Worm (Caenorhabditis elegans): ENCODE data around the gene F41E6.5.

DNA sequence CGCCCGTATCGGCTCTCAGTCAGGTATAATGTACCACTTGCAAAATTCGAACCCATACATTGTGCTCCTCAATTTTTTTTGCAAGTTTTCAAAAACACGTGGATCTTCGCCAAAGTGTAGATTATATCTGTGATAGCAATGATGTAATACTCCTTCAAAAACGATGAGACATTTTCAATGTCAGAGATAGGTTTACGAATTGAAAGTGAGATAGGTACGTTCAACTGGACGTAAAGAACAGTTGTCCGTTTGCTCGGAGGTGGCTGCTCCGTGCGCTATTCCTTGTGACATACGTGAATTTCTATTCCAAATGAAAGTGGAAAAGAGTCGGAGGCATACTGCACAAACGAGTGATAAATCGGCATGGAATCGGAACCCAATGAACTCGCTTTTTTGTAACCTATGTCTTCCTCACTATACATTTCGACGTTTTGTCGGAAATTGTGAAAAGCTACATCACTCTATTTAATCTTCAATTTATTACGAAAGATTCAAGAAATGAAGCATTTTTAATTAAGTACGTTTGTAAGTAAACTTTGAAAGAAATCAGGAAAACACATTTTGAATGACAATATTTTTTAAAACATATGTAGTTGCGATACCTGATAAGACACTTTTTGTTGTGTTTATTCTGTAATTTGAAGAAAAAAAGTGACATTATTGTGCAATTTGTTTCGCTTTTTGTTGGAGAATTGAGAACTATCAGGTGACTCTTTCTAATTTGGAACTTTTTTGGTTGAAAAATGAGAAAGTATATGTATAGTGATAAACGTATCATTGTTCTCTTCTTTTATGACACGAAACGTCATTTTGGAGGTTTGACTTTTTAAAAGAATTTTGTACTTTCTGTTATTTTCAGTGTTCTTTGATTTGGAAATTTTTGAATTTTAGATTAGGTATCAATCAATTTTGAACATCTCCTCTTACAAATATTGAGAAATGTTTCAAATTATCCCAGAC, 51.5 kb downstream of the F41E6.5 start:
- TF ChIP-seq ref-1 (GFP tag; conservative IDR thresholded peaks at IDR 0.05) (no peak), flt-1 (GFP tag; IDR thresholded peaks at IDR 0.05) (no peak), ztf-23 (GFP tag; IDR thresholded peaks at IDR 0.05) (no peak), klf-2 (GFP tag; conservative IDR thresholded peaks at IDR 0.05) (no peak), tab-1 (GFP tag; IDR thresholded peaks at IDR 0.05) (no peak), T22C8.4 (GFP tag; IDR thresholded peaks at IDR 0.05) (no peak)

Data from whole organism, midembryonic.